Worm (Caenorhabditis elegans) whole organism, L1 larva: ENCODE measurements around the gene din-1.

ENCODE experiments used
- C04F5.9 ChIP-seq: sonication (generic microtip); optimal IDR thresholded peaks from 2 replicates; lab custom pipeline; 2016; ENCODE audit warnings: missing genetic modification characterization, missing compliant biosample characterization
- C34B4.2 ChIP-seq: sonication (generic microtip); optimal IDR thresholded peaks from 2 replicates; lab custom pipeline; 2017; ENCODE audit warnings: mild to moderate bottlenecking, missing genetic modification characterization, missing compliant biosample characterization
- F16B12.6 ChIP-seq: fragments of 150-350 bp; optimal IDR thresholded peaks from 2 replicates; lab custom pipeline; 2014; ENCODE audit warnings: missing biosample characterization, missing genetic modification characterization
- alr-1 ChIP-seq: fragments of 200-800 bp; sonication (Bioruptor generic); optimal IDR thresholded peaks from 2 replicates; lab custom pipeline; 2018; ENCODE audit warnings: borderline replicate concordance, mild to moderate bottlenecking, missing genetic modification characterization, missing compliant biosample characterization
- aly-2 ChIP-seq: fragments of 150-350 bp; optimal IDR thresholded peaks from 2 replicates; lab custom pipeline; 2014; ENCODE audit warnings: missing biosample characterization, missing genetic modification characterization
- blmp-1 ChIP-seq: fragments of 150-350 bp; optimal IDR thresholded peaks from 2 replicates; lab custom pipeline; 2014; ENCODE audit warnings: missing biosample characterization, missing genetic modification characterization
- ceh-63 ChIP-seq: fragments of 200-800 bp; sonication (Bioruptor generic); optimal IDR thresholded peaks from 2 replicates; lab custom pipeline; 2018; ENCODE audit warnings: mild to moderate bottlenecking, missing genetic modification characterization, missing compliant biosample characterization
- ceh-82 ChIP-seq, 3 experiments: fragments of 150-350 bp in 1 of 3; sonication (generic microtip) in 2 of 3; optimal IDR thresholded peaks; 2 replicates each; lab custom pipeline; 2014 to 2017; ENCODE audit warnings: missing biosample characterization in 3 of 3, missing genetic modification characterization in 3 of 3
- ceh-90 ChIP-seq: sonication (generic microtip); optimal IDR thresholded peaks from 2 replicates; lab custom pipeline; 2016; ENCODE audit warnings: missing genetic modification characterization, missing compliant biosample characterization
- ces-1 ChIP-seq: fragments of 150-350 bp; optimal IDR thresholded peaks from 2 replicates; lab custom pipeline; 2014; ENCODE audit warnings: missing biosample characterization, missing genetic modification reagents, missing genetic modification characterization
- dpl-1 ChIP-seq, 3 experiments: fragments of 150-350 bp in 2 of 3; sonication (generic microtip) in 1 of 3; optimal IDR thresholded peaks; 2 replicates each; lab custom pipeline; 2014 to 2017; ENCODE audit warnings: missing biosample characterization in 3 of 3, missing genetic modification characterization in 3 of 3, missing genetic modification reagents in 3 of 3
- dsc-1 ChIP-seq: sonication (generic microtip); optimal IDR thresholded peaks from 2 replicates; lab custom pipeline; 2016; ENCODE audit warnings: mild to moderate bottlenecking, missing genetic modification characterization, missing compliant biosample characterization
- efl-1 ChIP-seq, 4 experiments: fragments of 150-350 bp; optimal IDR thresholded peaks in 3 of 4; peaks in 1 of 4; 1 replicate in 1 of 4; 2 replicates in 3 of 4; lab custom pipeline; 2014; ENCODE audit warnings: missing biosample characterization in 2 of 4, missing genetic modification characterization in 2 of 4, missing genetic modification reagents in 2 of 4
- elt-2 ChIP-seq: sonication (generic microtip); optimal IDR thresholded peaks from 2 replicates; lab custom pipeline; 2016; ENCODE audit warnings: missing genetic modification characterization, mild to moderate bottlenecking, inconsistent platforms, missing compliant biosample characterization, missing genetic modification reagents
- elt-3 ChIP-seq, 6 experiments: fragments of 150-350 bp in 1 of 6; sonication (generic microtip); optimal IDR thresholded peaks; 2 replicates each; lab custom pipeline; 2017 to 2018; ENCODE audit warnings: missing biosample characterization in 6 of 6, missing genetic modification characterization in 6 of 6, inconsistent platforms in 1 of 6
- hlh-17 ChIP-seq: fragments of 200-800 bp; sonication (Bioruptor generic); optimal IDR thresholded peaks from 2 replicates; lab custom pipeline; 2018; ENCODE audit warnings: missing genetic modification characterization, mild to moderate bottlenecking, missing compliant biosample characterization, moderate library complexity, borderline replicate concordance
- hlh-4 ChIP-seq: sonication (generic microtip); optimal IDR thresholded peaks from 2 replicates; lab custom pipeline; 2016; ENCODE audit warnings: mild to moderate bottlenecking, missing genetic modification characterization, missing compliant biosample characterization
- lin-13 ChIP-seq: fragments of 150-350 bp; optimal IDR thresholded peaks from 2 replicates; lab custom pipeline; 2014; ENCODE audit warnings: missing biosample characterization, missing genetic modification reagents, missing genetic modification characterization
- lin-14 ChIP-seq: fragments of 200-800 bp; sonication (Bioruptor generic); optimal IDR thresholded peaks from 2 replicates; lab custom pipeline; 2018; ENCODE audit warnings: mild to moderate bottlenecking, missing genetic modification characterization, moderate library complexity, missing compliant biosample characterization
- lin-15B ChIP-seq: fragments of 150-350 bp; sonication (generic microtip); optimal IDR thresholded peaks from 3 replicates; lab custom pipeline; 2014; ENCODE audit warnings: missing biosample characterization, missing genetic modification characterization
- lin-35 ChIP-seq, 2 experiments: fragments of 150-350 bp; optimal IDR thresholded peaks; 2 replicates each; lab custom pipeline; 2014; ENCODE audit warnings: missing biosample characterization in 2 of 2, missing genetic modification characterization in 2 of 2, missing genetic modification reagents in 2 of 2
- lin-39 ChIP-seq: fragments of 150-350 bp; optimal IDR thresholded peaks from 2 replicates; lab custom pipeline; 2014; ENCODE audit warnings: missing biosample characterization, missing genetic modification reagents, missing genetic modification characterization
- lsy-2 ChIP-seq, 2 experiments: fragments of 150-350 bp; optimal IDR thresholded peaks; 2 replicates each; lab custom pipeline; 2014; ENCODE audit warnings: missing biosample characterization in 2 of 2, missing genetic modification characterization in 2 of 2
- mep-1 ChIP-seq: fragments of 150-350 bp; optimal IDR thresholded peaks from 2 replicates; lab custom pipeline; 2014; ENCODE audit warnings: missing biosample characterization, missing genetic modification characterization
- nhr-11 ChIP-seq: fragments of 150-350 bp; optimal IDR thresholded peaks from 2 replicates; lab custom pipeline; 2014; ENCODE audit warnings: missing biosample characterization, missing genetic modification characterization
- nhr-20 ChIP-seq: sonication (generic microtip); optimal IDR thresholded peaks from 2 replicates; lab custom pipeline; 2016; ENCODE audit warnings: mild to moderate bottlenecking, missing genetic modification characterization, missing compliant biosample characterization
- nhr-237 ChIP-seq: fragments of 150-350 bp; optimal IDR thresholded peaks from 2 replicates; lab custom pipeline; 2014; ENCODE audit warnings: missing biosample characterization, missing genetic modification characterization
- nhr-47 ChIP-seq: sonication (generic microtip); optimal IDR thresholded peaks from 2 replicates; lab custom pipeline; 2016; ENCODE audit warnings: mild to moderate bottlenecking, missing genetic modification characterization, moderate library complexity, missing compliant biosample characterization
- nhr-71 ChIP-seq: sonication (generic microtip); optimal IDR thresholded peaks from 2 replicates; lab custom pipeline; 2016; ENCODE audit warnings: mild to moderate bottlenecking, missing genetic modification characterization, moderate library complexity, missing compliant biosample characterization
- nhr-85 ChIP-seq: sonication (generic microtip); peaks from one replicate; lab custom pipeline; 2016; ENCODE audit warnings: missing genetic modification characterization, inconsistent platforms, missing compliant biosample characterization
- pag-3 ChIP-seq: sonication (generic microtip); optimal IDR thresholded peaks from 2 replicates; lab custom pipeline; 2017; ENCODE audit warnings: missing genetic modification characterization, mild to moderate bottlenecking, missing compliant biosample characterization, antibody characterized with exemption, borderline replicate concordance; ENCODE audit not compliant: insufficient read depth
- pax-3 ChIP-seq: fragments of 200-800 bp; sonication (Bioruptor generic); optimal IDR thresholded peaks from 2 replicates; lab custom pipeline; 2018; ENCODE audit warnings: mild to moderate bottlenecking, missing genetic modification characterization, moderate library complexity, missing compliant biosample characterization
- pqm-1 ChIP-seq: sonication (generic microtip); optimal IDR thresholded peaks from 3 replicates; lab custom pipeline; 2017; ENCODE audit warnings: missing biosample characterization, missing genetic modification characterization
- rnt-1 ChIP-seq: sonication (generic microtip); optimal IDR thresholded peaks from 2 replicates; lab custom pipeline; 2016; ENCODE audit warnings: mild to moderate bottlenecking, missing genetic modification characterization, moderate library complexity, missing compliant biosample characterization
- skn-1 ChIP-seq: fragments of 150-350 bp; optimal IDR thresholded peaks from 2 replicates; lab custom pipeline; 2014; ENCODE audit warnings: missing biosample characterization, missing genetic modification characterization
- snpc-4 ChIP-seq: fragments of 150-350 bp; optimal IDR thresholded peaks from 2 replicates; lab custom pipeline; 2014; ENCODE audit warnings: missing biosample characterization, missing genetic modification characterization
- snu-23 ChIP-seq: sonication (generic microtip); optimal IDR thresholded peaks from 2 replicates; lab custom pipeline; 2016; ENCODE audit warnings: missing genetic modification characterization, missing compliant biosample characterization
- sox-4 ChIP-seq: sonication (generic microtip); optimal IDR thresholded peaks from 2 replicates; lab custom pipeline; 2016; ENCODE audit warnings: missing genetic modification characterization, missing compliant biosample characterization
- sptf-1 ChIP-seq: fragments of 150-350 bp; optimal IDR thresholded peaks from 2 replicates; lab custom pipeline; 2014; ENCODE audit warnings: missing biosample characterization, missing genetic modification characterization
- tbx-2 ChIP-seq: sonication (generic microtip); optimal IDR thresholded peaks from 2 replicates; lab custom pipeline; 2016; ENCODE audit warnings: missing genetic modification characterization, missing compliant biosample characterization
- tlp-1 ChIP-seq: fragments of 150-350 bp; optimal IDR thresholded peaks from 2 replicates; lab custom pipeline; 2014; ENCODE audit warnings: missing biosample characterization, missing genetic modification characterization
- unc-130 ChIP-seq: fragments of 150-350 bp; optimal IDR thresholded peaks from 2 replicates; lab custom pipeline; 2017; ENCODE audit warnings: missing biosample characterization, missing genetic modification characterization, inconsistent platforms
- unc-86 ChIP-seq: sonication (generic microtip); optimal IDR thresholded peaks from 2 replicates; lab custom pipeline; 2016; ENCODE audit warnings: missing genetic modification characterization, missing compliant biosample characterization
- xbp-1 ChIP-seq: sonication (generic microtip); optimal IDR thresholded peaks from 2 replicates; lab custom pipeline; 2016; ENCODE audit warnings: missing genetic modification characterization, missing compliant biosample characterization
- ztf-4 ChIP-seq: fragments of 150-350 bp; optimal IDR thresholded peaks from 2 replicates; lab custom pipeline; 2014; ENCODE audit warnings: missing biosample characterization, missing genetic modification characterization

din-1 gene

DNA sequence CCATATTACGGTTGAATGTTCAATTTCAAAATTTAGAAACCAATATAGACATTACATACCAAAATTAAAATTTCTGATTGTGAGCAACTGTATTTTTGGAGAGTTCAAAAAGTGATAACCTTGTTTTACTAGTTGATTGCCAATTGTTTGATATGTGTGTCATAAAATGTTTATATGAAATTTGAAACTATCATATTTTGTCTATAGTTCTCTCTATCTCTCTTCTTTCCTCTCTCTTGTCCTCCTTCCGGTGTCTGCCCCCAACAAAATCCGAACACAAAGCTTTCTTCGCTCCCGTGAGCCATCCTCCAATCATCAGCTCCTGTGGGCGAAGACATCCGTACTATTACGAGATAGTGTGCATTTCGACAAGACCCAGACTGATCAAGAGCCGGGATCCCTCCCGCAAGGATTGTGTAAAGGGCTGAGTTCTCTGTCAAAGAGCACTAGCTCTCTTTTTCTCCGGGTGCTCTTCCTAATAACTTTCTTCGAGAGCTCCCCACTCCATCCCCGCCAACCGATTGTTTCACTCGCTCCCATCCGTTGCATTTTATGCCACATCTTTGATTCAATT lies 30.9 kb downstream of the din-1 start:
- TF ChIP-seq ceh-90 (tag; lab: Kevin White, UChicago) = no peak
- TF ChIP-seq nhr-71 (tag; lab: Kevin White, UChicago) = peak; percentile 18
- TF ChIP-seq dsc-1 (tag; lab: Kevin White, UChicago) = peak; percentile 62
- peak; percentile 84 for TF ChIP-seq lin-14
- peak in 1 of 2 experiments; percentile 1 for TF ChIP-seq lsy-2 (tag; optimal IDR thresholded peaks at IDR 0.05; lab: Kevin White, UChicago)
- TF ChIP-seq sox-4 (tag; lab: Kevin White, UChicago) = no peak
- TF ChIP-seq rnt-1 (tag; lab: Kevin White, UChicago) = peak; percentile 51
- TF ChIP-seq efl-1 (optimal IDR thresholded peaks at IDR 0.05; lab: Kevin White, UChicago) = peak in 1 of 2 experiments; percentile 19
- peak in 1 of 2 experiments; percentile 57 for TF ChIP-seq efl-1 (GFP tag; optimal IDR thresholded peaks at IDR 0.05 in 1 of 2; lab: Kevin White, UChicago)
- TF ChIP-seq nhr-11 (tag; lab: Kevin White, UChicago) = no peak

DNA sequence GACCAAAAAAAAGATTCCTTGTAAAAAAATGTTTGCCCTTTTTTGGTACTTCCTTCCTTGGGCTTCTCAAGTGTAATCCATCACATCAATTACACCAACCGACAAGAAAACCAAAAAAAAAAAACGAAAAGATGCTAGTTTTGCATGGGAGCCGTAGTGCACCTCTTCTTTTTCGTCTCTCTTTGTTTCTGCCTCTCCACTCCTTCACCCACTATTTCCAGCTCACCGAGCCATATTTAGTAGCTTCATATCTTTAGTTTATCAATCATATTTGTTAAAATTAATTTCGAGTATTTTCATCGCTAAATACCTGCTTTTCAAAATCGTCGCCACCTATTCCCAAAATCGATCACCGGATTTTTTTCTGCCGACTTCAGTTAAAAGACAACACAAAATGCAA lies 32.7 kb downstream of the din-1 start, which contains the start of gene F07A11.4:
Gene F07A11.4, plus strand, starts transcription at position 301 of the 400 bp plus-strand sequence.
- TF ChIP-seq lin-15B (tag; lab: Kevin White, UChicago) (no peak), alr-1 (no peak), tbx-2 (tag; lab: Kevin White, UChicago) (no peak), F16B12.6 (tag; lab: Kevin White, UChicago) (no peak), pax-3 (tag; lab: Kevin White, UChicago) (no peak), elt-2 (tag; lab: Kevin White, UChicago) (no peak), nhr-20 (no peak), unc-86 (tag; lab: Kevin White, UChicago) (no peak), hlh-4 (tag; lab: Kevin White, UChicago) (no peak), ces-1 (GFP tag; lab: Kevin White, UChicago) (no peak), snpc-4 (tag; lab: Kevin White, UChicago) (no peak), tlp-1 (tag; lab: Kevin White, UChicago) (no peak), nhr-237 (tag; lab: Kevin White, UChicago) (no peak), pag-3 (tag; lab: Kevin White, UChicago) (no peak), snu-23 (no peak), efl-1 (optimal IDR thresholded peaks at IDR 0.05; lab: Kevin White, UChicago) (no peak), efl-1 (GFP tag; optimal IDR thresholded peaks at IDR 0.05 in 1 of 2; lab: Kevin White, UChicago) (no peak), C04F5.9 (tag; lab: Kevin White, UChicago) (no peak), C34B4.2 (tag; lab: Kevin White, UChicago) (no peak), elt-3 (tag; optimal IDR thresholded peaks at IDR 0.05; lab: Kevin White, UChicago) (no peak)

DNA sequence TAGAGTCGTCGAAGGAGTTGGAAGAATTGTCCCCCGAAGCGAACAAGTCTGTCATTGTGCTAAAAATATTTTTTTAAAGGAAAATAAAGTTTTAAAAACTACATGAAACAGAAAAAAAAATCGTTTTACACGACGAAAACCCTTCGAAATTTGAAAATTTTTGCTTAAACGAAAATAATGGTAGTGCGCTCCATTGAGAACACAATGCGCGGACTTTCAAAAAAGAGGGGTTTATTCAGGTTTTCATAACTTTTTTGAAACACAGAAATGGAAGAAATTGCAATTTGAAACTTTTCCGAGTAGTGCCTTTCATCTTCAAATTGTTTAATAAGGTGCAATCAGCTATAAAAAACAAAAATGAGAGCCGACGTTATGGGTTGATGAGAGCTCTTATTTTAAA lies 33.7 kb downstream of the din-1 start, which contains the start of gene npp-5:
Gene npp-5, minus strand, starts transcription at position 59 of the 400 bp plus-strand sequence.
- TF ChIP-seq hlh-17 (GFP tag; lab: Kevin White, UChicago) (no peak), lin-14 (peak; percentile 10), blmp-1 (tag; lab: Kevin White, UChicago) (peak; percentile 31), alr-1 (no peak), aly-2 (tag; lab: Kevin White, UChicago) (no peak), pqm-1 (tag; lab: Kevin White, UChicago) (no peak), lin-13 (no peak), unc-86 (tag; lab: Kevin White, UChicago) (no peak), lin-39 (tag; lab: Kevin White, UChicago) (no peak), ces-1 (GFP tag; lab: Kevin White, UChicago) (no peak), nhr-47 (tag; lab: Kevin White, UChicago) (peak; percentile 24), nhr-71 (tag; lab: Kevin White, UChicago) (peak; percentile 52), dpl-1 (GFP tag; optimal IDR thresholded peaks at IDR 0.05; lab: Kevin White, UChicago) (peak; percentile 83 to 91 (median 90)), unc-130 (tag; lab: Kevin White, UChicago) (no peak), nhr-85 (tag; lab: Kevin White, UChicago) (peak; percentile 52), ceh-63 (GFP tag; lab: Kevin White, UChicago) (no peak), snu-23 (peak; percentile 20), ztf-4 (tag; lab: Kevin White, UChicago) (no peak), lin-35 (GFP tag; optimal IDR thresholded peaks at IDR 0.05; lab: Kevin White, UChicago) (peak; percentile 78 to 96), tbx-2 (tag; lab: Kevin White, UChicago) (peak; percentile 20), ceh-82 (tag; optimal IDR thresholded peaks at IDR 0.05; lab: Kevin White, UChicago) (peak in 1 of 3 experiments; percentile 4), C34B4.2 (tag; lab: Kevin White, UChicago) (no peak), sptf-1 (no peak), skn-1 (peak; percentile 22), lsy-2 (tag; optimal IDR thresholded peaks at IDR 0.05; lab: Kevin White, UChicago) (peak; percentile 20 to 65), nhr-237 (tag; lab: Kevin White, UChicago) (no peak), xbp-1 (peak; percentile 2), efl-1 (optimal IDR thresholded peaks at IDR 0.05; lab: Kevin White, UChicago) (peak; percentile 69 to 90), efl-1 (GFP tag; optimal IDR thresholded peaks at IDR 0.05 in 1 of 2; lab: Kevin White, UChicago) (peak; percentile 91 to 99), sox-4 (tag; lab: Kevin White, UChicago) (no peak), mep-1 (tag; lab: Kevin White, UChicago) (no peak)
